5 fruit fly cellular contexts compared by ENCODE assay signal in the genomic region with DNA sequence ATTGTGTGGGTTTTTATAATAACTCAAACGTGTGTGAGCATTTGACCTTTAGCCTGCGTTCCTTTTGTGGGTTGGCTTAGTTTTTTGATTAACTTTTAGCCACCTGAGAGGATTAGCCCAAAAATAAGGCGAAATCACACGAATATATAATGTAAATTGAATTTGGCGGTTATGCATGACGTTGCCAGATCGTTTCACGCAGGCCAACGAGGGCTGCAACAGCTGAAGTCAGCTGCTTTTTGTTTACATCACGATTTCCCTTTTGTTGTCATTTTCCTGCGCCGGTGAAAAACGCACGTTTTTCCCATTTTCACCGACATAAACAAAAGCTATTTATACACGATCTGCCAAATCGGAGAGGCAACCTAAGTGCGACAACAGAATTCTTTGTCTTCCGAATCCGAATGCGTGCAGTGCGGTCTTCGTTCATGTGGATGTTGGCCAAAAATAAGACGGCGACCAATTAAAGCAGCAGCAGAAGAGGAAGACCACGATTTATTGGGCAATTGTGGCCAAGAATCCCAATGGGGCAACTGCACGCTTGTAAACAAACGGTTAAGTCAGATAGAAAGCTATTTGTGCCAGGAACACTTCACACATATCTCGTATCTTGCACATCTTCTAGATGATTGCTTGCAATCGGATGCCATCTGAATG.
A peak's percentile ranks its signal among the peaks of the same experiment; 100 is the strongest.
TF ChIP-seq lines count a peak whose summit lies in the region.

CG3631 (plus strand) TSS at position 251 of the 657 bp plus-strand sequence.

- TF ChIP-seq CTCF in whole organism, embryonic (GFP tag; optimal IDR thresholded peaks at IDR 0.05; lab: Kevin White, UChicago): peak; percentile 21

TF ChIP-seq in whole organism, adult, 20 proteins besides CTCF, POLR2A, EP300 and RAD21:
- peak; percentile 21 for TF ChIP-seq bab1 (GFP tag; optimal IDR thresholded peaks at IDR 0.05; lab: Kevin White, UChicago)
- TF ChIP-seq ovo (GFP tag; optimal IDR thresholded peaks at IDR 0.05; lab: Kevin White, UChicago): no peak
- TF ChIP-seq Mnt (GFP tag; optimal IDR thresholded peaks at IDR 0.05; lab: Kevin White, UChicago): peak; percentile 94
- no peak for TF ChIP-seq kay (GFP tag; lab: Kevin White, UChicago; ENCODE audit: borderline replicate concordance)

TF ChIP-seq in whole organism, embryonic, 481 proteins besides CTCF, POLR2A, EP300 and RAD21 (continues in another document):
- TF ChIP-seq CG7928 (GFP tag; optimal IDR thresholded peaks at IDR 0.05; lab: Kevin White, UChicago) (peak; percentile 96), HLH3B (GFP tag; IDR thresholded peaks at IDR 0.05; lab: Robert Waterston, UW) (no peak), Ets97D (GFP tag; optimal IDR thresholded peaks at IDR 0.05; lab: Kevin White, UChicago) (peak; percentile 29), luna (GFP tag; optimal IDR thresholded peaks at IDR 0.05; lab: Kevin White, UChicago) (no peak), E2f2 (GFP tag; IDR thresholded peaks at IDR 0.05; lab: Robert Waterston, UW) (peak; percentile 98), Sox102F (GFP tag; optimal IDR thresholded peaks at IDR 0.05; lab: Kevin White, UChicago) (no peak), Jarid2 (GFP tag; optimal IDR thresholded peaks at IDR 0.05; lab: Kevin White, UChicago) (no peak), CG15514 (GFP tag; optimal IDR thresholded peaks at IDR 0.05; lab: Kevin White, UChicago) (peak; percentile 26), CG17829 (tag; optimal IDR thresholded peaks at IDR 0.05; lab: Kevin White, UChicago) (peak; percentile 5), amos (GFP tag; IDR thresholded peaks at IDR 0.05; lab: Robert Waterston, UW; ENCODE audit: partially characterized antibody) (peak; percentile 41; the same call in 1 of the 2 replicates), sens (GFP tag; lab: Kevin White, UChicago) (peak; percentile 61), CG1603 (tag; optimal IDR thresholded peaks at IDR 0.05; lab: Kevin White, UChicago) (peak; percentile 50), Elba2 (GFP tag; optimal IDR thresholded peaks at IDR 0.05; lab: Kevin White, UChicago) (peak; percentile 38), trem (tag; optimal IDR thresholded peaks at IDR 0.05; lab: Kevin White, UChicago) (peak; percentile 32), bsh (GFP tag; optimal IDR thresholded peaks at IDR 0.05; lab: Kevin White, UChicago) (no peak), Antp (GFP tag; optimal IDR thresholded peaks at IDR 0.05; lab: Kevin White, UChicago) (no peak), CG8924 (tag; optimal IDR thresholded peaks at IDR 0.05; lab: Kevin White, UChicago) (no peak), Bteb2 (GFP tag; optimal IDR thresholded peaks at IDR 0.05; lab: Kevin White, UChicago) (no peak), ATbp (GFP tag; optimal IDR thresholded peaks at IDR 0.05; lab: Kevin White, UChicago) (no peak), Myb (GFP tag; optimal IDR thresholded peaks at IDR 0.05; lab: Kevin White, UChicago) (peak; percentile 64)

TF ChIP-seq in whole organism, prepupa, 60 proteins besides CTCF, POLR2A, EP300 and RAD21:
- TF ChIP-seq Sox14 (GFP tag; optimal IDR thresholded peaks at IDR 0.05; lab: Kevin White, UChicago) (peak; percentile 45), CG6808 (GFP tag; optimal IDR thresholded peaks at IDR 0.05; lab: Kevin White, UChicago) (no peak), CG15336 (GFP tag; IDR thresholded peaks at IDR 0.05; lab: Robert Waterston, UW) (peak; percentile 22; the same call in 1 of the 2 replicates)

TF ChIP-seq in whole organism, pupa, 21 proteins besides CTCF, POLR2A, EP300 and RAD21:
- peak; percentile 53 for TF ChIP-seq CG32121 (GFP tag; IDR thresholded peaks at IDR 0.05; lab: Robert Waterston, UW)
- TF ChIP-seq Ets98B (GFP tag; IDR thresholded peaks at IDR 0.05; lab: Robert Waterston, UW): peak; percentile 29; the same call in 1 of the 2 replicates
- no peak for TF ChIP-seq gl (tag; optimal IDR thresholded peaks at IDR 0.05; lab: Kevin White, UChicago)
- no peak for TF ChIP-seq rn (GFP tag; IDR thresholded peaks at IDR 0.05; lab: Robert Waterston, UW)
- no peak for TF ChIP-seq CG17806 (tag; optimal IDR thresholded peaks at IDR 0.05; lab: Kevin White, UChicago)
- TF ChIP-seq CG14655 (GFP tag; optimal IDR thresholded peaks at IDR 0.05; lab: Kevin White, UChicago): no peak

TF ChIP-seq in whole organism, wandering third instar larva, 38 proteins besides CTCF, POLR2A, EP300 and RAD21:
- TF ChIP-seq br (GFP tag; optimal IDR thresholded peaks at IDR 0.05; lab: Kevin White, UChicago) (no peak), psq (GFP tag; optimal IDR thresholded peaks at IDR 0.05; lab: Kevin White, UChicago) (peak; percentile 69)
